Fruit fly (Drosophila melanogaster): Measurements from ENCODE around the gene rux.
A peak's percentile ranks its signal among the peaks of the same experiment; 100 is the strongest.

The rux gene

DNA sequence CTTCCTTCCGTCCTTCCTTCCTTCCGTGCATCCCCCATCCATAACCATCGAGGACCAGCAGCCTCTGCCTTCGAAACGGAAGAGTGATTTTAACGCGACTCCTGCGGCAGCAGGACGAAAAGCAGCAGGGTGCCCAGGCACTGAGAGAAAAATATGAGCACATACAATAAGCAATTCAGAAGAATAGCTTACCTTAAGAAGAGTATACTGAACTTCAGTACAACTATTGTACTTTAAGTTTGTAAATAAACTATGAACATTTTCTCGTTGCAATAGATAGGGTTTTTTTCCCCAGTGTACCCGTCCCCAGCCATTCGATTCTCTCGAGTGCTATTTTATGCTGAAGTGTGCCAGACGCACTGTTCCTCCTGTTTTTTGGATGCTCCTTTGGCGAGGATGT, 5.9 kb downstream of the rux start (continued):
- TF ChIP-seq Atf-2 (GFP tag; optimal IDR thresholded peaks at IDR 0.05) (peak; percentile 72), scrt (GFP tag; optimal IDR thresholded peaks at IDR 0.05) (peak; percentile 74), Kr (GFP tag; optimal IDR thresholded peaks at IDR 0.05) (no peak), twi (tag; optimal IDR thresholded peaks at IDR 0.05) (peak; percentile 64), Taf1 (GFP tag; IDR thresholded peaks at IDR 0.05) (0 out of 2 replicates have a peak, but pooled peaks have one; percentile 27), dan (GFP tag; IDR thresholded peaks at IDR 0.05) (peak; percentile 24; the same call in 1 of the 2 replicates), ems (GFP tag; optimal IDR thresholded peaks at IDR 0.05) (peak; percentile 41), psq (GFP tag; optimal IDR thresholded peaks at IDR 0.05) (peak; percentile 23), Hmr (GFP tag; optimal IDR thresholded peaks at IDR 0.05) (peak; percentile 76), zf30C (GFP tag; optimal IDR thresholded peaks at IDR 0.05) (peak; percentile 81), HLH3B (GFP tag; IDR thresholded peaks at IDR 0.05) (peak; percentile 85), NK7.1 (GFP tag; optimal IDR thresholded peaks at IDR 0.05) (peak; percentile 55), CG2889 (GFP tag; IDR thresholded peaks at IDR 0.05) (0 out of 3 replicates have a peak, but pooled peaks have one; percentile 39), CG3995 (GFP tag; optimal IDR thresholded peaks at IDR 0.05) (no peak), CG14860 (GFP tag; IDR thresholded peaks at IDR 0.05; ENCODE audit: partially characterized antibody) (no peak), CG7745 (tag; optimal IDR thresholded peaks at IDR 0.05) (no peak), fd3F (GFP tag; optimal IDR thresholded peaks at IDR 0.05) (peak; percentile 33), zen (tag; optimal IDR thresholded peaks at IDR 0.05) (peak; percentile 69), Chrac-16 (GFP tag; optimal IDR thresholded peaks at IDR 0.05) (peak; percentile 77), Drgx (GFP tag; IDR thresholded peaks at IDR 0.05) (no peak), Ada2b (GFP tag; IDR thresholded peaks at IDR 0.05) (peak; percentile 70), Mad (GFP tag; optimal IDR thresholded peaks at IDR 0.05) (peak; percentile 44), CG14965 (GFP tag; optimal IDR thresholded peaks at IDR 0.05; ENCODE audit: borderline replicate concordance) (peak; percentile 64), Neu2 (GFP tag; optimal IDR thresholded peaks at IDR 0.05; ENCODE audit: borderline replicate concordance) (peak; percentile 23), CG30403 (GFP tag; optimal IDR thresholded peaks at IDR 0.05) (peak; percentile 81), Side (GFP tag; optimal IDR thresholded peaks at IDR 0.05) (peak; percentile 86), chif (GFP tag; optimal IDR thresholded peaks at IDR 0.05) (peak; percentile 68 to 88), Dbx (GFP tag; IDR thresholded peaks at IDR 0.05) (peak; percentile 70; the same call in 1 of the 3 replicates), Sin3A (optimal IDR thresholded peaks at IDR 0.05) (no peak), D19A (tag; optimal IDR thresholded peaks at IDR 0.05) (peak; percentile 78), chm (GFP tag; IDR thresholded peaks at IDR 0.05) (peak; percentile 86; the same call in 1 of the 2 replicates), CG1792 (GFP tag; optimal IDR thresholded peaks at IDR 0.05) (peak; percentile 57), CG18476 (GFP tag; optimal IDR thresholded peaks at IDR 0.05) (peak; percentile 60), CG4707 (GFP tag; optimal IDR thresholded peaks at IDR 0.05) (peak; percentile 36), Scr (GFP tag; IDR thresholded peaks at IDR 0.05; ENCODE audit: partially characterized antibody) (no peak), CG8281 (tag; optimal IDR thresholded peaks at IDR 0.05) (peak; percentile 56), dysf (GFP tag; IDR thresholded peaks at IDR 0.05) (peak; percentile 82), D19B (GFP tag; optimal IDR thresholded peaks at IDR 0.05) (no peak), YL-1 (GFP tag; optimal IDR thresholded peaks at IDR 0.05) (no peak), Hr3 (GFP tag; optimal IDR thresholded peaks at IDR 0.05) (peak; percentile 56), CG18619 (GFP tag; optimal IDR thresholded peaks at IDR 0.05) (peak; percentile 56), Spps (tag; optimal IDR thresholded peaks at IDR 0.05) (peak; percentile 41), BtbVII (GFP tag; optimal IDR thresholded peaks at IDR 0.05) (peak; percentile 56), fd102C (GFP tag; optimal IDR thresholded peaks at IDR 0.05) (peak; percentile 45), CG1529 (GFP tag; optimal IDR thresholded peaks at IDR 0.05) (peak; percentile 65), CG12769 (tag; optimal IDR thresholded peaks at IDR 0.05) (peak; percentile 83), CG34376 (GFP tag; optimal IDR thresholded peaks at IDR 0.05) (peak; percentile 38), Ets97D (GFP tag; optimal IDR thresholded peaks at IDR 0.05) (peak; percentile 32), repo (GFP tag; optimal IDR thresholded peaks at IDR 0.05) (peak; percentile 66), CG4730 (GFP tag; IDR thresholded peaks at IDR 0.05) (0 out of 2 replicates have a peak, but pooled peaks have one; percentile 51), CG18011 (GFP tag; optimal IDR thresholded peaks at IDR 0.05) (no peak)

Measured in whole organism, embryonic.